Worm (Caenorhabditis elegans) whole organism, L2 larva: ENCODE measurements around the gene T19C3.2.
A peak's percentile ranks its signal among the peaks of the same experiment; 100 is the strongest.

ENCODE experiments used
- C34F6.9 ChIP-seq: fragments of 150-350 bp; optimal IDR thresholded peaks from 2 replicates; lab custom pipeline; 2014; ENCODE audit warnings: missing biosample characterization, missing genetic modification characterization
- F13H6.1 ChIP-seq: sonication (generic microtip); optimal IDR thresholded peaks from 2 replicates; lab custom pipeline; 2016; ENCODE audit warnings: missing genetic modification characterization, missing compliant biosample characterization
- R02D3.7 ChIP-seq: fragments of 150-350 bp; optimal IDR thresholded peaks from 2 replicates; lab custom pipeline; 2014; ENCODE audit warnings: missing biosample characterization, missing genetic modification characterization
- Y55F3AM.14 ChIP-seq: fragments of 200-800 bp; sonication (Bioruptor generic); optimal IDR thresholded peaks from 2 replicates; lab custom pipeline; 2018; ENCODE audit warnings: mild to moderate bottlenecking, missing genetic modification characterization, missing compliant biosample characterization
- ZK546.5 ChIP-seq: sonication (generic microtip); optimal IDR thresholded peaks from 2 replicates; lab custom pipeline; 2017; ENCODE audit warnings: missing biosample characterization, missing genetic modification characterization
- alr-1 ChIP-seq: fragments of 150-350 bp; optimal IDR thresholded peaks from 2 replicates; lab custom pipeline; 2014; ENCODE audit warnings: missing biosample characterization, missing genetic modification characterization
- aly-2 ChIP-seq: fragments of 150-350 bp; optimal IDR thresholded peaks from 2 replicates; lab custom pipeline; 2014; ENCODE audit warnings: missing biosample characterization, missing genetic modification characterization
- ama-1 ChIP-seq: fragments of 150-350 bp; optimal IDR thresholded peaks from 2 replicates; lab custom pipeline; 2018; ENCODE audit warnings: inconsistent platforms
- blmp-1 ChIP-seq: sonication (generic microtip); optimal IDR thresholded peaks from 2 replicates; lab custom pipeline; 2017; ENCODE audit warnings: missing genetic modification characterization, mild to moderate bottlenecking, missing compliant biosample characterization, antibody characterized with exemption, moderate library complexity; ENCODE audit not compliant: insufficient read depth
- ceh-16 ChIP-seq: fragments of 150-350 bp; optimal IDR thresholded peaks from 2 replicates; lab custom pipeline; 2014; ENCODE audit warnings: missing biosample characterization, missing genetic modification characterization
- ceh-82 ChIP-seq: fragments of 150-350 bp; optimal IDR thresholded peaks from 2 replicates; lab custom pipeline; 2014; ENCODE audit warnings: missing biosample characterization, missing genetic modification characterization
- crh-2 ChIP-seq: sonication (generic microtip); optimal IDR thresholded peaks from 2 replicates; lab custom pipeline; 2017; ENCODE audit warnings: missing biosample characterization, missing genetic modification characterization
- dmd-4 ChIP-seq: sonication (generic microtip); optimal IDR thresholded peaks from 2 replicates; lab custom pipeline; 2017; ENCODE audit warnings: missing biosample characterization, missing genetic modification characterization
- egl-27 ChIP-seq: sonication (generic microtip); optimal IDR thresholded peaks from 3 replicates; lab custom pipeline; 2017; ENCODE audit warnings: missing biosample characterization, missing genetic modification reagents, missing genetic modification characterization
- elt-1 ChIP-seq: fragments of 150-350 bp; optimal IDR thresholded peaks from 2 replicates; lab custom pipeline; 2014; ENCODE audit warnings: missing biosample characterization, missing genetic modification characterization
- fos-1 ChIP-seq: fragments of 150-350 bp; optimal IDR thresholded peaks from 2 replicates; lab custom pipeline; 2014; ENCODE audit warnings: missing biosample characterization, missing genetic modification characterization
- gmeb-1 ChIP-seq: fragments of 150-350 bp; optimal IDR thresholded peaks from 2 replicates; lab custom pipeline; 2014; ENCODE audit warnings: missing biosample characterization, missing genetic modification characterization
- mdl-1 ChIP-seq, 2 experiments: fragments of 150-350 bp in 1 of 2; sonication (generic microtip) in 1 of 2; optimal IDR thresholded peaks; 2 replicates each; lab custom pipeline; 2017; ENCODE audit warnings: missing biosample characterization in 2 of 2, missing genetic modification characterization in 2 of 2
- nhr-10 ChIP-seq: sonication (generic microtip); optimal IDR thresholded peaks from 2 replicates; lab custom pipeline; 2017; ENCODE audit warnings: missing biosample characterization, missing genetic modification characterization
- nhr-12 ChIP-seq: fragments of 150-350 bp; optimal IDR thresholded peaks from 2 replicates; lab custom pipeline; 2014; ENCODE audit warnings: missing biosample characterization, missing genetic modification characterization
- nhr-129 ChIP-seq: fragments of 150-350 bp; optimal IDR thresholded peaks from 2 replicates; lab custom pipeline; 2014; ENCODE audit warnings: missing biosample characterization, missing genetic modification characterization
- nhr-25 ChIP-seq: fragments of 150-350 bp; sonication (generic microtip); optimal IDR thresholded peaks from 3 replicates; lab custom pipeline; 2014; ENCODE audit warnings: missing biosample characterization, missing genetic modification characterization
- peb-1 ChIP-seq: fragments of 150-350 bp; optimal IDR thresholded peaks from 2 replicates; lab custom pipeline; 2014; ENCODE audit warnings: missing biosample characterization, missing genetic modification characterization
- sem-4 ChIP-seq: fragments of 150-350 bp; optimal IDR thresholded peaks from 2 replicates; lab custom pipeline; 2014; ENCODE audit warnings: missing biosample characterization, missing genetic modification reagents, missing genetic modification characterization
- sma-3 ChIP-seq: sonication (generic microtip); optimal IDR thresholded peaks from 2 replicates; lab custom pipeline; 2016; ENCODE audit warnings: missing genetic modification reagents, missing genetic modification characterization, missing compliant biosample characterization
- sma-9 ChIP-seq, 2 experiments: fragments of 150-350 bp in 1 of 2; sonication (generic microtip) in 1 of 2; optimal IDR thresholded peaks; 2 replicates each; lab custom pipeline; 2014 to 2016; ENCODE audit warnings: missing genetic modification characterization in 2 of 2, mild to moderate bottlenecking in 1 of 2, missing biosample characterization in 1 of 2, missing compliant biosample characterization in 1 of 2, missing genetic modification reagents in 1 of 2, moderate library complexity in 1 of 2
- unc-39 ChIP-seq: fragments of 150-350 bp; optimal IDR thresholded peaks from 2 replicates; lab custom pipeline; 2014; ENCODE audit warnings: missing biosample characterization, missing genetic modification characterization
- unc-62 ChIP-seq: fragments of 150-350 bp; optimal IDR thresholded peaks from 2 replicates; lab custom pipeline; 2014; ENCODE audit warnings: missing biosample characterization, missing genetic modification reagents, missing genetic modification characterization
- zag-1 ChIP-seq: fragments of 150-350 bp; optimal IDR thresholded peaks from 2 replicates; lab custom pipeline; 2014; ENCODE audit warnings: missing biosample characterization, missing genetic modification characterization
- ztf-1 ChIP-seq: fragments of 200-800 bp; sonication (Bioruptor generic); conservative IDR thresholded peaks from 2 replicates; pipeline ENCODE4 v1.3.6; 2022; ENCODE audit warnings: missing genetic modification characterization, missing compliant biosample characterization
- ztf-11 ChIP-seq: sonication (generic microtip); optimal IDR thresholded peaks from 2 replicates; lab custom pipeline; 2017; ENCODE audit warnings: missing biosample characterization, missing genetic modification characterization

Gene T19C3.2

ce11 chrIII:617467-617866 is at the start of gene T19C3.2:
Gene T19C3.2, minus strand, starts transcription at chrIII:617567.
- TF ChIP-seq R02D3.7 (tag; lab: Kevin White, UChicago): no peak
- TF ChIP-seq nhr-25 (tag; lab: Kevin White, UChicago): no peak
- no peak for TF ChIP-seq crh-2 (tag; lab: Kevin White, UChicago)
- no peak for TF ChIP-seq gmeb-1 (tag; lab: Kevin White, UChicago)
- no peak for TF ChIP-seq ceh-82
- TF ChIP-seq C34F6.9: no peak
- no peak for TF ChIP-seq nhr-12
- TF ChIP-seq unc-62: no peak
- TF ChIP-seq ztf-1 (GFP tag; lab: Robert Waterston, UW): no peak
- TF ChIP-seq nhr-10 (tag; lab: Kevin White, UChicago): no peak
- TF ChIP-seq nhr-129 (tag; lab: Kevin White, UChicago): no peak
- no peak for TF ChIP-seq sem-4 (tag; lab: Kevin White, UChicago)
- TF ChIP-seq ama-1 (lab: Kevin White, UChicago): no peak
- TF ChIP-seq blmp-1 (tag; lab: Kevin White, UChicago): no peak
- TF ChIP-seq ZK546.5: no peak
- no peak for TF ChIP-seq unc-39 (tag; lab: Kevin White, UChicago)

- TF ChIP-seq F13H6.1 (no peak), Y55F3AM.14 (GFP tag; lab: Kevin White, UChicago) (no peak), dmd-4 (tag; lab: Kevin White, UChicago) (no peak), nhr-10 (tag; lab: Kevin White, UChicago) (no peak), C34F6.9 (no peak), egl-27 (tag; lab: Kevin White, UChicago) (no peak), blmp-1 (tag; lab: Kevin White, UChicago) (no peak), ZK546.5 (no peak)
Measured at ce11 chrIII:665173-665757, 47.9 kb upstream of the T19C3.2 start, which contains the start of gene C09F5.3. Gene C09F5.3, minus strand, starts transcription at chrIII:665266.

DNA sequence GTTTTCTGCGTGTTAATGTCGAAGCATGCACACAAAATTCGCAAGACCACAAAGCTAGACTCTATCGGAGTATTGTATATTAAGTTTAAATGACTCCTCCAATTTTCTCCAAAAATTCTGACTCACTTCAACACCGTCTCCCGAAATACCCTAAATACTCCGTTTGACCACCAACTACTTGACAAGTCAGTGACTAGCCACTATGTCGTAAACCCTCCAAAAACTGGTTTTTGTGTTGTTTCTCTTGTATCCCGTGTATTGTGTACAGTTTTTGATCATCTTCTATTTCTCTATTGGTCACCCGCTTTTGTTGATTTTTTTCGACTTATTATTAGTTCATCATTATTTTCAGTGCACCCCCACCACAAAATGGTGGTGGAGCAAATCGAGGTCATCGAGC is 41.0 kb upstream of the T19C3.2 start, which contains the start of gene C09F5.1:
Gene C09F5.1, plus strand, starts transcription at position 353 of the 400 bp plus-strand sequence.
- TF ChIP-seq nhr-129 (tag; lab: Kevin White, UChicago): peak; percentile 17
- peak; percentile 49 for TF ChIP-seq nhr-25 (tag; lab: Kevin White, UChicago)
- TF ChIP-seq zag-1 (tag; lab: Kevin White, UChicago): no peak
- TF ChIP-seq sma-3 (GFP tag; lab: Kevin White, UChicago): no peak
- no peak for TF ChIP-seq aly-2 (tag; lab: Kevin White, UChicago)
- no peak for TF ChIP-seq ama-1 (lab: Kevin White, UChicago)
- no peak for TF ChIP-seq peb-1 (tag; lab: Kevin White, UChicago)
- TF ChIP-seq sem-4 (tag; lab: Kevin White, UChicago): no peak
- TF ChIP-seq ztf-1 (GFP tag; lab: Robert Waterston, UW): no peak
- TF ChIP-seq, all 48 proteins: peak for 2

DNA sequence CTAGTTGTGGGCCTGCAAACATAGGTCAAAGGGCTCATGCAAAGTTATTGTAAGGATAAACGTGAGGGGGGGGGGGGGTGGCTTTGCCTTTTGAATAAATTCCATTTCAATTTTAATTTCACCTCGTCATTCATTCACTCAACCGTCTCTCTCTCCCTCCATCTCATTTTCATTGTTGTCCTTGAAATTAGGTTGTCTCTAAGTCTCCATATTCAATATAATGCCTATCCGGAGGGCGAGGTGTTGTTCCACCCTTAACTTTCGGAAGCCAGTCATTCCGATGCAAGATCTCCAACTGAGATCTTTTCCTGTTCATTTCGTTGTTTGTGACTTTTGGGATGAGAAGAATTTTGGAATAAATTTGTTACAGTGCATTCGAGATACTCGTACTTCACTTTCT is 39.9 kb upstream of the T19C3.2 start:
- TF ChIP-seq R02D3.7 (tag; lab: Kevin White, UChicago) (no peak), alr-1 (tag; lab: Kevin White, UChicago) (no peak), blmp-1 (tag; lab: Kevin White, UChicago) (peak; percentile 24), sem-4 (tag; lab: Kevin White, UChicago) (peak; percentile 1), F13H6.1 (no peak), nhr-25 (tag; lab: Kevin White, UChicago) (peak; percentile 52)

ce11 chrIII:656660-657059 is 39.3 kb upstream of the T19C3.2 start:
- TF ChIP-seq ceh-16 (tag; lab: Kevin White, UChicago): no peak
- TF ChIP-seq nhr-25 (tag; lab: Kevin White, UChicago): peak; percentile 33
- TF ChIP-seq aly-2 (tag; lab: Kevin White, UChicago): no peak

- TF ChIP-seq dmd-4 (tag; lab: Kevin White, UChicago) (no peak), nhr-25 (tag; lab: Kevin White, UChicago) (peak; percentile 26), mdl-1 (tag; optimal IDR thresholded peaks at IDR 0.05; lab: Kevin White, UChicago) (no peak)
- TF ChIP-seq, all 48 proteins: peak for 1
Measured at ce11 chrIII:654365-654764, 37.0 kb upstream of the T19C3.2 start.

DNA sequence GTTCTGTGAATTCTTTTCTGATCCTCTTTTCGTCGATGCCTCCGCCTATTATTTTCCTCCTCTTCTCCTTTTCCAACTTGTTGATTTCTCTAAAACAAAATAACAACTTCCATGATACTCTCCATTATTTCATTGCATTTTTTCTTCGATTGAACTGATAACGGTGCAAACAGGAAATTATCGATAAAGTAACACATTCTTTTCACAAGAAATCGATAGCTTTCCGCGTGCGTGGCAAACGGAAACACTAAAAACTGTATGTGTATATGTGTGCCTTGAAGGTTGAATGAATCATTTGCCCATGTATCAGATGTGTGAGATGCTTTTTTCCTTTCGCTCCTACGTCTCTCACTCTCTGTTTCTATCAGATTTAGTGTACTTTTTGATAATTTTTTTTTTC is 34.2 kb upstream of the T19C3.2 start:
- TF ChIP-seq ztf-11 (tag; lab: Kevin White, UChicago): no peak
- TF ChIP-seq fos-1 (tag; lab: Kevin White, UChicago): peak; percentile 97
- peak; percentile 8 for TF ChIP-seq ceh-16 (tag; lab: Kevin White, UChicago)
- no peak for TF ChIP-seq elt-1
- no peak for TF ChIP-seq nhr-10 (tag; lab: Kevin White, UChicago)
- no peak for TF ChIP-seq peb-1 (tag; lab: Kevin White, UChicago)
- TF ChIP-seq crh-2 (tag; lab: Kevin White, UChicago): peak; percentile 81
- TF ChIP-seq sma-9 (GFP tag; optimal IDR thresholded peaks at IDR 0.05; lab: Kevin White, UChicago): peak; percentile 8
- no peak for TF ChIP-seq sma-9 (tag; optimal IDR thresholded peaks at IDR 0.05; lab: Kevin White, UChicago)
- TF ChIP-seq sma-3 (GFP tag; lab: Kevin White, UChicago): no peak
- TF ChIP-seq, all 48 proteins: peak for 4
